Worm (Caenorhabditis elegans): Measurements from ENCODE around the gene Y94H6A.5.
"Not testable (repeated sequence)": the region's sequence is repeated elsewhere in the genome, so short reads cannot be mapped to it uniquely, and the experiment has no call there.

The Y94H6A.5 gene

ce11 chrIV:2703927-2704401, at the start of gene Y94H6A.5:
Gene Y94H6A.5, minus strand, starts transcription at chrIV:2703977.
- TF ChIP-seq him-1 (tag; optimal IDR thresholded peaks at IDR 0.05) (peak; percentile 63), dao-5 (tag; optimal IDR thresholded peaks at IDR 0.05) (no peak), W03F9.2 (tag; optimal IDR thresholded peaks at IDR 0.05) (peak; percentile 20)

- TF ChIP-seq W03F9.2 (tag; optimal IDR thresholded peaks at IDR 0.05) (no peak), dao-5 (tag; optimal IDR thresholded peaks at IDR 0.05) (no peak), him-1 (tag; optimal IDR thresholded peaks at IDR 0.05) (no peak)
These were observed 49.8 kb upstream of the Y94H6A.5 start for ce11 chrIV:2753541-2753940.

- TF ChIP-seq dao-5 (tag; optimal IDR thresholded peaks at IDR 0.05), result no peak
- TF ChIP-seq him-1 (tag; optimal IDR thresholded peaks at IDR 0.05), result no peak
- TF ChIP-seq W03F9.2 (tag; optimal IDR thresholded peaks at IDR 0.05), result no peak
These were observed 47.8 kb upstream of the Y94H6A.5 start, which contains the start of gene Y54G2A.41 for ce11 chrIV:2751568-2751967. Gene Y54G2A.41, plus strand, starts transcription at chrIV:2751868.

ce11 chrIV:2750607-2751006, 46.8 kb upstream of the Y94H6A.5 start:
- no peak for TF ChIP-seq W03F9.2 (tag; optimal IDR thresholded peaks at IDR 0.05)
- TF ChIP-seq him-1 (tag; optimal IDR thresholded peaks at IDR 0.05), result no peak
- TF ChIP-seq dao-5 (tag; optimal IDR thresholded peaks at IDR 0.05), result no peak

ce11 chrIV:2748863-2749451, 45.2 kb upstream of the Y94H6A.5 start:
- TF ChIP-seq him-1 (tag; optimal IDR thresholded peaks at IDR 0.05), result no peak
- TF ChIP-seq dao-5 (tag; optimal IDR thresholded peaks at IDR 0.05), result no peak
- TF ChIP-seq W03F9.2 (tag; optimal IDR thresholded peaks at IDR 0.05), result no peak

- TF ChIP-seq dao-5 (tag; optimal IDR thresholded peaks at IDR 0.05) (no peak), him-1 (tag; optimal IDR thresholded peaks at IDR 0.05) (no peak)
These were observed 43.7 kb upstream of the Y94H6A.5 start for ce11 chrIV:2747385-2748007.

- no peak for TF ChIP-seq him-1 (tag; optimal IDR thresholded peaks at IDR 0.05)
- no peak for TF ChIP-seq W03F9.2 (tag; optimal IDR thresholded peaks at IDR 0.05)
These were observed 38.8 kb upstream of the Y94H6A.5 start, which contains the start of gene nhr-277 for ce11 chrIV:2742470-2743044. Gene nhr-277, plus strand, starts transcription at chrIV:2742994.

ce11 chrIV:2738466-2738865, 34.7 kb upstream of the Y94H6A.5 start:
- TF ChIP-seq dao-5 (tag; optimal IDR thresholded peaks at IDR 0.05) (no peak), him-1 (tag; optimal IDR thresholded peaks at IDR 0.05) (no peak), W03F9.2 (tag; optimal IDR thresholded peaks at IDR 0.05) (no peak)

- TF ChIP-seq W03F9.2 (tag; optimal IDR thresholded peaks at IDR 0.05) (no peak), him-1 (tag; optimal IDR thresholded peaks at IDR 0.05) (no peak), dao-5 (tag; optimal IDR thresholded peaks at IDR 0.05) (no peak)
These were observed 32.8 kb upstream of the Y94H6A.5 start for ce11 chrIV:2736575-2736974.

ce11 chrIV:2734675-2735074, 30.9 kb upstream of the Y94H6A.5 start:
- no peak for TF ChIP-seq dao-5 (tag; optimal IDR thresholded peaks at IDR 0.05)
- no peak for TF ChIP-seq him-1 (tag; optimal IDR thresholded peaks at IDR 0.05)
- no peak for TF ChIP-seq W03F9.2 (tag; optimal IDR thresholded peaks at IDR 0.05)

ce11 chrIV:2729957-2730356, 26.2 kb upstream of the Y94H6A.5 start, which contains the start of gene Y94H6A.2:
Gene Y94H6A.2, plus strand, starts transcription at chrIV:2730292.
- no peak for TF ChIP-seq W03F9.2 (tag; optimal IDR thresholded peaks at IDR 0.05)
- TF ChIP-seq him-1 (tag; optimal IDR thresholded peaks at IDR 0.05), result no peak
- no peak for TF ChIP-seq dao-5 (tag; optimal IDR thresholded peaks at IDR 0.05)

ce11 chrIV:2725784-2726183, 22.0 kb upstream of the Y94H6A.5 start, which contains the start of gene ubxn-2:
Gene ubxn-2, minus strand, starts transcription at chrIV:2725819.
- TF ChIP-seq dao-5 (tag; optimal IDR thresholded peaks at IDR 0.05), result no peak
- peak; percentile 60 for TF ChIP-seq W03F9.2 (tag; optimal IDR thresholded peaks at IDR 0.05)
- TF ChIP-seq him-1 (tag; optimal IDR thresholded peaks at IDR 0.05), result peak; percentile 31

ce11 chrIV:2719734-2720133, 16.0 kb upstream of the Y94H6A.5 start, which contains the start of gene ndua-12:
Gene ndua-12, minus strand, starts transcription at chrIV:2719834.
- TF ChIP-seq W03F9.2, him-1, dao-5 (tag; optimal IDR thresholded peaks at IDR 0.05): not testable (repeated sequence)

- not testable (repeated sequence) for TF ChIP-seq W03F9.2, dao-5, him-1 (tag; optimal IDR thresholded peaks at IDR 0.05)
These were observed 12.7 kb upstream of the Y94H6A.5 start, which contains the start of gene Y94H6A.7 for ce11 chrIV:2716474-2716873. Gene Y94H6A.7, minus strand, starts transcription at chrIV:2716574.

All from whole organism, L4/young adult.